Worm (Caenorhabditis elegans): ENCODE measurements around the gene F57H12.5.

- TF ChIP-seq nhr-76 (tag; optimal IDR thresholded peaks at IDR 0.05), result no peak
- no peak for TF ChIP-seq nhr-12 (tag; optimal IDR thresholded peaks at IDR 0.05)
- TF ChIP-seq pha-4 (tag; optimal IDR thresholded peaks at IDR 0.05), result no peak
- TF ChIP-seq lin-13 (tag; optimal IDR thresholded peaks at IDR 0.05), result no peak
- TF ChIP-seq hlh-1 (tag; optimal IDR thresholded peaks at IDR 0.05), result no peak
- TF ChIP-seq snpc-4 (tag; optimal IDR thresholded peaks at IDR 0.05), result no peak
- no peak for TF ChIP-seq sem-2 (GFP tag; optimal IDR thresholded peaks at IDR 0.05)
- TF ChIP-seq nhr-237 (tag; optimal IDR thresholded peaks at IDR 0.05), result no peak
- no peak for TF ChIP-seq ceh-39 (tag; optimal IDR thresholded peaks at IDR 0.05)
- no peak for TF ChIP-seq unc-39 (tag; optimal IDR thresholded peaks at IDR 0.05)
- no peak for TF ChIP-seq lsy-2 (tag; optimal IDR thresholded peaks at IDR 0.05)
- TF ChIP-seq M03D4.4 (tag; optimal IDR thresholded peaks at IDR 0.05), result no peak
Measured at ce11 chrIV:7958092-7958491, 9.0 kb upstream of the F57H12.5 start.

Data from whole organism, mixed stage, embryonic.